Worm (Caenorhabditis elegans) whole organism, L3 larva: ENCODE measurements around the gene T12G3.6.

ENCODE experiments used
- ceh-9 ChIP-seq: sonication (generic microtip); optimal IDR thresholded peaks from 2 replicates; lab custom pipeline; 2018; ENCODE audit warnings: missing biosample characterization, missing genetic modification characterization
- nhr-23 ChIP-seq: fragments of 150-350 bp; optimal IDR thresholded peaks from 2 replicates; lab custom pipeline; 2014; ENCODE audit warnings: missing biosample characterization, missing genetic modification reagents, missing genetic modification characterization
- nhr-28 ChIP-seq: fragments of 150-350 bp; optimal IDR thresholded peaks from 2 replicates; lab custom pipeline; 2014; ENCODE audit warnings: missing biosample characterization, missing genetic modification characterization
- snpc-4 ChIP-seq: fragments of 150-350 bp; optimal IDR thresholded peaks from 2 replicates; lab custom pipeline; 2014; ENCODE audit warnings: missing biosample characterization, missing genetic modification characterization
- unc-62 ChIP-seq: fragments of 150-350 bp; sonication (generic microtip); optimal IDR thresholded peaks from 4 replicates; lab custom pipeline; 2014; ENCODE audit warnings: missing biosample characterization, missing genetic modification reagents, missing genetic modification characterization

- TF ChIP-seq ceh-9: no peak
- TF ChIP-seq nhr-28 (tag; lab: Kevin White, UChicago): no peak
- TF ChIP-seq unc-62: no peak
- TF ChIP-seq nhr-23 (tag; lab: Kevin White, UChicago): no peak
- no peak for TF ChIP-seq snpc-4
These were observed at the start of gene T12G3.6, which contains the start of gene mrpl-51 for ce11 chrIV:12031003-12031402.
